Worm (Caenorhabditis elegans): ENCODE measurements around the gene ubc-19.

Gene ubc-19

DNA sequence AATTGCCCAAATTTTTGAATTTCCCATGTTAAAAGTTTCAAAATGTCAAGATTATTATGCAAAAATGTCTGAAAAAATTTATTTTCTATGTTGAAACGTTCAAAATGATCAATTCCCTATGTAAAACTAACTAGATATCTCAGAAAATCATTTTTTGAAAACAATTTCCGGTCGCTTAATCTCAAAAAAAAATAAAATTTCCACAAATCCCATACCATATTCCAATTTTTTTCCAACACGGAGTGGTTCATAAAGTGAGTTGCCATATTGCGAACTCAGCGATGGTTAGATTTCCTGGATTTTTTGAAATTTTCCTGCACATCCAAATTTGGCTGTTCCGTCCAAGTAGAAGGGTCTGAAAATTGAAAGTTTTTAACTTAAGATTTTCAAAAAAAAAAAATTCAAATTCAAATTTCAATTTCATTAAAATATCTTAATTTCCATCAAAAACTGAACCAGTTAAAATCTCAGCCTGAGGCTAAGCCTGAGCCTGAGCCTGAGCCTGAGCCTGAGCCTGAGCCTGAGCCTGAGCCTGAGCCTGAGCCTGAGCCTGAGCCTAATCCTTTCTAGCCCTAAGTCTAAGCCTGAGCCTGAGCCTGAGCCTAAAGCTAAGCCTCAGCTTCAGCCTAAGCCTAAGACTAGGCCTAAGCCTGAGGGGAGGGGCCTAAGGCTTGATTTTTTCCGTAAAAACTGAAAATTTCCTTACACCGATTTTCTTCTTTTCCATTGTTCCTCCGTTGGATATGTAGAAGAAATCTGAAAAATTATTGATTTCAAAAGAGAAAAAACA is 33.1 kb upstream of the ubc-19 start:
- TF ChIP-seq hmg-11 (tag; optimal IDR thresholded peaks at IDR 0.05), result peak; percentile 15
- no peak for TF ChIP-seq ama-1 (optimal IDR thresholded peaks at IDR 0.05)
- TF ChIP-seq nhr-67 (tag; optimal IDR thresholded peaks at IDR 0.05), result no peak

DNA sequence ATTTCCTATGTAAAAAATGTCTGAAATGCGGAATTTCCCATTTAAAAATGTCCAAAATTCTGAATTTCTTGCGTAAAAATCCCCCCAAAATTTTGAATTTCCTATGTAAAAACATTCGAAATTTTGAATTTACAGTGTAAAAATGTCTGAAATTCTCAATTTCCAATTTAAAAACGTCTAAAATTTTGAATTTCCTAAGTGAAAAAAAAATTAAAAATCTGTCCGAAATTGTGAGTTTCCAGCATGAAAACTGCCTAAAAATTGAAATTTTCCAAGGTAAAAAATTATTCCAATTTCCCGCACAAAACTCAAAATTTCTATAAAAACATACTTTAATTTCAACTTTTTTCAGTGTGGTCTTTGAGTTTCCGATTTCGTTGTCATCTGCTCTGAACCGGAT is 32.3 kb upstream of the ubc-19 start:
- no peak for TF ChIP-seq ceh-28 (tag; optimal IDR thresholded peaks at IDR 0.05)
- no peak for TF ChIP-seq pha-4 (tag; optimal IDR thresholded peaks at IDR 0.05)
- TF ChIP-seq ceh-82 (tag; optimal IDR thresholded peaks at IDR 0.05), result no peak
- no peak for TF ChIP-seq ceh-9 (tag; optimal IDR thresholded peaks at IDR 0.05)

DNA sequence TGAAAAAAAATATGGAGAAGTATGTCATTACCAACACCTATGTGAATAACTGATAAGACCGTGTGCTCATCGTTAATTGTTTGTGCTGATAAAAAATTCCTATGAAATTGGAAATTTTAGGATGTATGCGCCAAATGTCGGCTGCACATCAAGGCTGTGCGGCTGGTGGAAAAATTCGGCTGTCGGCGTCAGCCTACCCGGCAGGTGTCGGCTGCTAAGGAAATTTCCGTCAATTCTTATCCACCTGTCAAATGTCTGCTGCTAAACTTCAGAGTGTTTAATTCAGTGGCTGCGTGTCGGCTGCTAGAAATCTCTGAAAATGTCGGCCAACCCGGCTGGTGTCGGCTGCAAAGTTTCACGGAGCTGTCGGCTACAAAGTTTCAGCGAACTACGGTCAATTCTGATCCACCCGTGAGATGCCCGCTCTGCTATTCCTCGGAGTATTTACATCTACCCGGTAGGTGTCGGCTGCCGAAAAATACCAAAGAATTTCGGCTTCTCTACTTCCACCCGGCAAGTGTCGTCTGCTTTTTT is 30.5 kb upstream of the ubc-19 start, which contains the start of gene Y17D7C.2:
TSS of gene Y17D7C.2 (minus strand) at position 32 of the 534 bp plus-strand sequence.
- TF ChIP-seq pha-4 (tag; optimal IDR thresholded peaks at IDR 0.05), result peak; percentile 4
- peak; percentile 72 for TF ChIP-seq elt-2 (tag; optimal IDR thresholded peaks at IDR 0.05)
- TF ChIP-seq R02D3.7 (tag; optimal IDR thresholded peaks at IDR 0.05), result no peak

DNA sequence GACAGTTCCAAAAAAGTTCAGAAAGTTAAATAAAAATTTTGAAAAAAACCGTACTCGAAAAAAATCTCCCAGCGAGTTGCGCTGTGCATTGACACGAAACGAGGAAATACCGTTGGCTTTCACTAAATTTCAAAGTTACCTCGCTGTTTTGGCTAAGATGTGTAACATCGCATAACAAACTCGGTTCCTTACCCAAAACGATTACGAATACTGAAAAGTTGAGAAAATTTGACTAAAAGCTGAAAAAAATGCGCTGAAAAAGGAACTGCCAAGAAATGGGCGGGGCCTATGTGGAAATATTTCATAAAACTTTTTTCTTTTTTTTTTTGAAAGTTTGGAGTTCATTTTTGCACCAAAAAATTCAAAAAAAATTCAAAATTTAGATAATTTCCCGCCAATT is 29.9 kb upstream of the ubc-19 start:
- TF ChIP-seq snpc-4 (tag; optimal IDR thresholded peaks at IDR 0.05) (no peak), mml-1 (tag; optimal IDR thresholded peaks at IDR 0.05) (no peak), nhr-237 (tag; optimal IDR thresholded peaks at IDR 0.05) (no peak), fkh-2 (tag; optimal IDR thresholded peaks at IDR 0.05) (no peak), fos-1 (tag; optimal IDR thresholded peaks at IDR 0.05) (no peak), nhr-11 (tag; optimal IDR thresholded peaks at IDR 0.05) (no peak), lin-15B (tag; optimal IDR thresholded peaks at IDR 0.05) (no peak), nhr-67 (tag; optimal IDR thresholded peaks at IDR 0.05) (no peak), nhr-77 (tag; optimal IDR thresholded peaks at IDR 0.05) (no peak), nhr-12 (tag; optimal IDR thresholded peaks at IDR 0.05) (no peak), nhr-28 (tag; optimal IDR thresholded peaks at IDR 0.05) (no peak), aly-2 (tag; optimal IDR thresholded peaks at IDR 0.05) (no peak)

DNA sequence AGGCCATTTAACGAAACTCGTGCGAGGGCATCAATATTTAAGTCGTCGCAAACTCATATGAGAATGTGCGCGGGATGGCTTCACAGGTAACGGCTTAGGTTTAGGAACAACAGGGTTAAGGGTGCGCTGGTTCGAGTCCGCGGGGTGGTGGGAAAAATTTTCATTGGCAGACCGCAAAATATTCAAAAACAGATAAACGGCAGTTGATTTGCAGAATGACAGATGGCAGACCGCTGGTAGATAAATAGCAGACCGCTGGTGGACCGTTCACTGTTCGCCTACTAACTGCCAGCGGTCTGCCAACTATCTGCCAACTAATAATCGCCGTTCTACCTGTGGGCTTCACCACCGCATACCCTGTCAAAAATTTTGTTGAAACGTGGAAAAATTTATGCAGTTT is 22.6 kb upstream of the ubc-19 start:
- no peak for TF ChIP-seq R02D3.7 (tag; optimal IDR thresholded peaks at IDR 0.05)
- TF ChIP-seq nfya-1 (tag; optimal IDR thresholded peaks at IDR 0.05; ENCODE audit: insufficient read depth), result no peak
- peak; percentile 10 for TF ChIP-seq fkh-2 (tag; optimal IDR thresholded peaks at IDR 0.05)
- no peak for TF ChIP-seq nhr-67 (tag; optimal IDR thresholded peaks at IDR 0.05)

DNA sequence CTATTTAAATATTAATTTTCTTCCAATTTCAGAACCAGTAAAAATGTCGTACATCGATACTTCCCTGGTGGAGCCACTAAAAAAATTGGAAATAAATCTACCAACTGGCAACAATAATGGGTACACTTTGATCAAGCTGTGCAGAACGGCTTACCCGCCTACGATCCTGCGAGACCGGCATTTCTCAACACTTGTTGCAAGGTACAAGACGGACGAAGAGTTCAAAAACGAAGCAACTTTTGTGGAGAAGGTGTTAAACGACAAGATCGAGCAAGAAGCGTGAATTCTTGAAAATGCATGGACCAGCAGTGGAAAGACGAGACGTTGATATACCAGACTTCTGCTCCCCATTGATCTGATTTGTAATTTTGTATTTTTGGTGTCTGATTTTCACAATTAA is 21.8 kb upstream of the ubc-19 start:
- TF ChIP-seq unc-62 (GFP tag; optimal IDR thresholded peaks at IDR 0.05) (no peak), egl-27 (tag; optimal IDR thresholded peaks at IDR 0.05) (no peak), nhr-67 (tag; optimal IDR thresholded peaks at IDR 0.05) (no peak), daf-12 (tag; optimal IDR thresholded peaks at IDR 0.05) (no peak), ceh-16 (tag; optimal IDR thresholded peaks at IDR 0.05) (no peak), ama-1 (optimal IDR thresholded peaks at IDR 0.05) (no peak), jun-1 (tag; optimal IDR thresholded peaks at IDR 0.05) (no peak), elt-1 (tag; optimal IDR thresholded peaks at IDR 0.05) (no peak)

DNA sequence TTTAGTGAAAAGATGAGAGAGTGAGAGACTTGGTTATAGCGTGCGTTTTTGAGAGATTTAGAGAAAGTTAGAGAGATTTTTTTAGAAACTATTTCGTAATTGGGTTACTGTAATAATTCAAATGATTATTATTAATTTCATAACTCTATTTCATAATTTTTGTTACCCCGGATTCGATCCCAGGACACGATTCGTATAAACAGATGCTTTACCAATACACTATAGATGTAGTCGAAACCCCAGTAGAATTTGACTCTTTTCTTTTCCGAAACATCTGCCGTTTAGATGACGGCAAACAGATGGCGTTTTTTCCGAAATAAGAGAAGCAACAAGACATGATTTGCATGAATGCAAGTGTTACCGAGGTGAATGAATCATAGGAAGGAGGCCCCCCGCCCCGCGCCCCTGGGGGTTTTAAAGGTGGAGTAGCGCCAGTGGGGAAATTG is 20.5 kb upstream of the ubc-19 start:
- TF ChIP-seq nhr-67 (tag; optimal IDR thresholded peaks at IDR 0.05), result no peak
- no peak for TF ChIP-seq elt-3 (tag; optimal IDR thresholded peaks at IDR 0.05)
- no peak for TF ChIP-seq lin-15B (tag; optimal IDR thresholded peaks at IDR 0.05)
- TF ChIP-seq snpc-4 (tag; optimal IDR thresholded peaks at IDR 0.05), result peak; percentile 27
- no peak for TF ChIP-seq ztf-11 (tag; optimal IDR thresholded peaks at IDR 0.05)
- TF ChIP-seq elt-1 (tag; optimal IDR thresholded peaks at IDR 0.05), result no peak
- peak; percentile 19 for TF ChIP-seq hmg-11 (tag; optimal IDR thresholded peaks at IDR 0.05)
- no peak for TF ChIP-seq jun-1 (tag; optimal IDR thresholded peaks at IDR 0.05)
- TF ChIP-seq mml-1 (tag; optimal IDR thresholded peaks at IDR 0.05), result no peak
- TF ChIP-seq nhr-11 (tag; optimal IDR thresholded peaks at IDR 0.05), result no peak
- TF ChIP-seq aly-2 (tag; optimal IDR thresholded peaks at IDR 0.05), result no peak
